Fruit fly (Drosophila melanogaster): ENCODE results near the gene RpL13A.

DNA sequence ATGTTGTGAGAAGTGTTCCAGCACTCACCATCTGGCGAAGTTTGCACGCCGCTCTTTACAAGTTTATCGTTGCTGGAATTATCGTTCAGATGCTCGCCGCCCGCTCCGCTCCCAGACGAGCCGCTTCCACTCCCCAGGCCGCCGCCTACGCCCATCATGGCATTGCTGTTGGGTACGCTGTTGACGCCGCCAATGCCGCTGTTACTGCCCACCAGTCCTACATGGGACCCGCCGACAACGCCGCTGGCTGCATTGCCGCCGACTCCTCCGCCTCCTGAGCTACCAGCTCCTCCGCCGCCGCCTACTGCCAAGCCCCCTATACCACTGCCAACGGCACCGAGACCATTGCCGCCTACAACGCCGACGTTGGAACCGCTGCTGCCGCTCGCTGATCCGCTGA lies 15.9 kb upstream of the RpL13A start:
- TF ChIP-seq h (optimal IDR thresholded peaks at IDR 0.05) = no peak
- no peak for TF ChIP-seq Myc (optimal IDR thresholded peaks at IDR 0.05)
- no peak for TF ChIP-seq ttk (optimal IDR thresholded peaks at IDR 0.05)
- TF ChIP-seq Sin3A (optimal IDR thresholded peaks at IDR 0.05) = no peak
- TF ChIP-seq psq (optimal IDR thresholded peaks at IDR 0.05) = no peak
